Worm (Caenorhabditis elegans): ENCODE results near the gene ckk-1.

ckk-1 gene

DNA sequence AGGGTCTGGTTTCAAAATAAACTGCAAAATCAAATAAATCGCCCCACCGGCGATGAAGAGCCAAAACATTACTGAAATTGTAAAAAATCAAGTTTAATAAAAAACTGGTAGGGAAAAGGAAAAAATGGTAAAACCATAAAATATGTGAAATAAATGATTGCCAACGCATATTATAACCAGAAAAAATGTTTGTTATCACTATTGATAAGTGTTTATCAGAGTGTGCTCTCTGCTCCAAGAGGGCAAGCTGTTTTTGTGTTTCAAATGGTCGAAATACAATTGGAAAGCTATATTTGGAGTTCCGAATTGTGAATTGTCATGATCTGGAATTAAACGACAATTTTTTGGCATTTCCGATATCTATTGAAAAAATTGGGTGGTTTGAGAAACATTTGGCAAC is 25.0 kb upstream of the ckk-1 start, which contains the start of gene C05D2.8:
Gene C05D2.8, minus strand, starts transcription at position 71 of the 400 bp plus-strand sequence.
- no peak for TF ChIP-seq cog-1 (tag; optimal IDR thresholded peaks at IDR 0.05)
- no peak for TF ChIP-seq ztf-23 (GFP tag; IDR thresholded peaks at IDR 0.05)
- no peak for TF ChIP-seq ref-1 (GFP tag; conservative IDR thresholded peaks at IDR 0.05)
- no peak for TF ChIP-seq klf-2 (GFP tag; conservative IDR thresholded peaks at IDR 0.05)
- TF ChIP-seq flt-1 (GFP tag; IDR thresholded peaks at IDR 0.05) = no peak
- no peak for TF ChIP-seq tab-1 (GFP tag; IDR thresholded peaks at IDR 0.05)
- no peak for TF ChIP-seq T22C8.4 (GFP tag; IDR thresholded peaks at IDR 0.05)
- no peak for TF ChIP-seq med-1 (GFP tag; optimal IDR thresholded peaks at IDR 0.05; ENCODE audit: insufficient read depth)
- TF ChIP-seq ztf-29 (GFP tag; IDR thresholded peaks at IDR 0.05) = no peak

DNA sequence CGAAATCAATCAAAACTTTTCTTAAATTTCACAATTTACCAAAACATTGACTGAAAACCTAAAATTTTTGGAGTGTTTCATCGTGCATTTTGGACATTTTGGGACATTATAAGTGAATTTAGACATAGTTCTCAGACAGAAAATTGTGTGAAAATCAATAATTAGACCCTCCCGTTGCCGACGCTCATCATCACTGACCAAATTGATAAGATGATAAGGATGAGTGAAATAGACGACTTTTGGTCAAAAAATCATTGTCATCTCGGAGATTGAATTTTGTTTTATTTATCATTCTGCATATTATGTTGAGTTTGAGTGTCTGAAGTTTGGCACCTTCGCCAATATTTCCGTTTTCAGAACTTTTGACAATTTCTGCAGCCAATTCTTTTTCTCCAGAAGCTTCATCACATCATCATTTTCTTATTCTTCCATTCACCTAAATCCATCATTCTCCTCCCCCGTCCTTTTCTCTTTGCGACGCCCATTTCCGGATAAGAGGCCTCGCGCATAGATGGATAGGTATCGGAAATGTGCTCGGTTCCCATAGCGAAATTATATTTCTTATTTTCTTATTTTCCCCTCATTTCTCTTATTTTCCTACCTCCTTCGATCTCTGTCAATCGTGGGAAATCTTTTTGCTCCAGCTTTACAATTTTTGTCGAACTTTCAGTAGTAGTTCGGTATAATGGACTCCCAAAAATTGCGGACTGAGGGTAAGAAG is 23.5 kb upstream of the ckk-1 start, which contains the start of gene bas-1:
Gene bas-1, plus strand, starts transcription at position 671 of the 721 bp plus-strand sequence.
- TF ChIP-seq ztf-29 (GFP tag; IDR thresholded peaks at IDR 0.05) = no peak
- TF ChIP-seq med-1 (GFP tag; optimal IDR thresholded peaks at IDR 0.05; ENCODE audit: insufficient read depth) = no peak
- TF ChIP-seq ref-1 (GFP tag; conservative IDR thresholded peaks at IDR 0.05) = no peak

DNA sequence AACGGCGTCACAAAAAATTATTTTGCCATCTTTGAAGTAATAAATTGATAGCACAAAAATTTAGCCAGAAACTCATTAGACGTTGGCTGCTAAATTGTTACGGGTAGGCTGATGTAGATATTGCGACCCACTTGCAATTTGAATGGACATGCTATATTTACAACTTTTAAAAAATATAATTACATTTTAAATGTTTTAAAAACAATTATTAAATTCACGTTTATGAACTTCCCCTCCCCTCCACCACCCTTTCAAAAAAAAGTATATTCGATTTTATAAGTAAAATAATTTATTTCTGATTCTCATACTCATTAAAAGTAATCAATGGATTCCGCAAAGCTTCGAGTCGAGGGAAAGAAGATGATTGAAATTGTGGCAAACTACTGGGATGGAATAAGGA is 20.6 kb upstream of the ckk-1 start, which contains the start of gene basl-1:
Gene basl-1, plus strand, starts transcription at position 301 of the 400 bp plus-strand sequence.
- TF ChIP-seq ref-1 (GFP tag; conservative IDR thresholded peaks at IDR 0.05) = no peak
- no peak for TF ChIP-seq med-1 (GFP tag; optimal IDR thresholded peaks at IDR 0.05; ENCODE audit: insufficient read depth)
- no peak for TF ChIP-seq cog-1 (tag; optimal IDR thresholded peaks at IDR 0.05)
- no peak for TF ChIP-seq flt-1 (GFP tag; IDR thresholded peaks at IDR 0.05)
- no peak for TF ChIP-seq tab-1 (GFP tag; IDR thresholded peaks at IDR 0.05)
- TF ChIP-seq ztf-29 (GFP tag; IDR thresholded peaks at IDR 0.05) = no peak
- no peak for TF ChIP-seq T22C8.4 (GFP tag; IDR thresholded peaks at IDR 0.05)

DNA sequence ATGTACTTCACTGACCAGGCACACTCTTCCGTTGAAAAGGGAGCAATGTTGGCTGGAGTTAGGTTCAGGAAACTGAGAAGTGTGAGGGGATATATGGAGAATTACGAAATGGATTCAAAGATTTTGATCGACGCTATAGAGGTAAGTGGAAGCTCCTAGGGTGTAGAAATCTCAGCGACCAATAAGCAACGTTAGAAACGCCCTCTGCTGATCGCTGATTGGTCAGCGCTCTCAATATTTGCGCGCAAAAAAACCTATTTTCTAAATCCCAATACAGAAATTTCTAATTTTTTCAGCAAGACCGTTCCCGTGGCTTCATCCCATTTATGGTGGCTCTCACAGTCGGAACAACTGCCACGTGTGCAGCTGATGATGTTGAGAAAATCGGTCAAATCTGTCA is 19.6 kb upstream of the ckk-1 start:
- TF ChIP-seq T22C8.4 (GFP tag; IDR thresholded peaks at IDR 0.05) = no peak
- no peak for TF ChIP-seq ref-1 (GFP tag; conservative IDR thresholded peaks at IDR 0.05)
- TF ChIP-seq cog-1 (tag; optimal IDR thresholded peaks at IDR 0.05) = no peak
- TF ChIP-seq flt-1 (GFP tag; IDR thresholded peaks at IDR 0.05) = no peak
- no peak for TF ChIP-seq ztf-23 (GFP tag; IDR thresholded peaks at IDR 0.05)
- TF ChIP-seq klf-2 (GFP tag; conservative IDR thresholded peaks at IDR 0.05) = no peak
- no peak for TF ChIP-seq ztf-29 (GFP tag; IDR thresholded peaks at IDR 0.05)
- TF ChIP-seq tab-1 (GFP tag; IDR thresholded peaks at IDR 0.05) = no peak

DNA sequence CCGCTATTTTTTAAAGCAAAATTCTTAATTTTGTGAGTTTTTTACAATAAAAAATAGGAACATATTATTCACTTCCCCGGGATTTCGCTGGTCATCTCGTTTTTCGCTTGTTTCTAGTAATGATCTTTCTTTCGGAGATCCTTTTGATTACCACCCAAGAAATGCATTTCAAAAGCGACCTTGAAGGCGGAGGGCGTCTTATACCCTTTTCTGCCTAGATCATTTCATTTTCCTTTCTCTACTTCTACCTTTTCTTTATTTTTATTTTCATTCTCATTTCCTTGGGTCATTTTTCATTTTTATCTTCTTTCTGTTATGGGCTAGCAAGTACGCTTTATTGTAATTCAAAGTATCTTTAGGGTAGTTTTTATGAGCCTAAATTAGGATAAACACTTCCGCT is 15.1 kb upstream of the ckk-1 start:
- no peak for TF ChIP-seq med-1 (GFP tag; optimal IDR thresholded peaks at IDR 0.05; ENCODE audit: insufficient read depth)
- TF ChIP-seq ref-1 (GFP tag; conservative IDR thresholded peaks at IDR 0.05) = no peak
- no peak for TF ChIP-seq ztf-29 (GFP tag; IDR thresholded peaks at IDR 0.05)
- no peak for TF ChIP-seq tab-1 (GFP tag; IDR thresholded peaks at IDR 0.05)
- no peak for TF ChIP-seq cog-1 (tag; optimal IDR thresholded peaks at IDR 0.05)
- no peak for TF ChIP-seq flt-1 (GFP tag; IDR thresholded peaks at IDR 0.05)
- TF ChIP-seq ztf-23 (GFP tag; IDR thresholded peaks at IDR 0.05) = no peak
- TF ChIP-seq klf-2 (GFP tag; conservative IDR thresholded peaks at IDR 0.05) = no peak
- TF ChIP-seq T22C8.4 (GFP tag; IDR thresholded peaks at IDR 0.05) = no peak

DNA sequence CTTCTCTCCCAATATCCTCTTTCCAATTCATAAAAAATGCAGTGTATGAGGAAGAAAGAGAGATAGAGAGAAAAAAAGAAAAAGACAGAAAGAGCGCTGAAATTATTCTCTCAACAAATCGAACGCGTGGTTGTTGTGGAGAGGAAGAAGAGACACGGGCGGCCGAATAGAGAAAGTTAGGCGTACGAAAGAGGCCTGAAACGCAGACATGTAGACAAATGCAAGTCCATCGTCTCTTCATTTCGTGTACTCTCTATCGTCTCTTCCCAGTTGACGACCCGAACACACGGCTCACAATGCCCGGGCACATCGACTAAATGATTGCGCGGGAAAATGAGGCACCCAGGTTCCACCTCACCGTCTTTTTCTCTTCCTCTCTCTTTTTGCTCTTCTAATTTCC is 14.0 kb upstream of the ckk-1 start:
- TF ChIP-seq cog-1 (tag; optimal IDR thresholded peaks at IDR 0.05) (peak; percentile 53), med-1 (GFP tag; optimal IDR thresholded peaks at IDR 0.05; ENCODE audit: insufficient read depth) (no peak), ztf-23 (GFP tag; IDR thresholded peaks at IDR 0.05) (no peak), tab-1 (GFP tag; IDR thresholded peaks at IDR 0.05) (no peak)

DNA sequence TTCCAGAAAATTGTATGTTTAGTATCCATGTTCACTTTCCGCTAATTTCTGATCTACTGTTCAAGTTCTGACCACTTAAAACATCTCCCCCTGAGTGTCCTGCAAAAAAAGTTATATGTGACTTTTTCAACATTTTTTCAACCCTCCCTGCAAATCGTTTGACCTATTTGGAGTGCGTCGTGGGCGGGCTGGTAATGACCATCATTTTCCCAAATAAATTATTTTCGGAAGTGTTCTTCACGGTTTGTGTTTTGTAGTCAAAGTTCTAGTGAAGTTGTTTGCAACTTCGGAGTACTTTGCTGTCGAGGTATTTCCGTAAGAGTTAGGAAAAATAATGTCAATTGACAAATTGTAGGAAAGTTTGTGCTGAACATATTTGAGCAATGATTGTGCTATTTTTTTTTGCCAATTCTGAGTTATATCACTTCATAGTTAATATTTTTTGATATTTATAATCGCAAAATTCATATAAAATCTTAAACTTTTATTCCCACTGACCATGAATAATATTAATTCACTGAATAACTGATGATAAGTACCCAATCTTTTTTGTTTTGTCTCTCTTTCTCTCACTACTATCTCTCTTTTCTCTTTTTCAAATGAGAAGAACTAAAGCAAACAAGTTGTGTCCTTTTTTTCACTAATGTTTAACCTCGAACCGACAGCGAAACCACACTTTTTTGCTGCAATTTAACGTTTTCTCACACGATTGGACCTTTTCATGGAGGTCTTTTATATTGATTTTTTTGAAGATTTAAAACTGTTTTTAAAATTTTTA is 12.9 kb upstream of the ckk-1 start:
- TF ChIP-seq flt-1 (GFP tag; IDR thresholded peaks at IDR 0.05) (no peak), ztf-23 (GFP tag; IDR thresholded peaks at IDR 0.05) (no peak), ref-1 (GFP tag; conservative IDR thresholded peaks at IDR 0.05) (no peak), klf-2 (GFP tag; conservative IDR thresholded peaks at IDR 0.05) (no peak), tab-1 (GFP tag; IDR thresholded peaks at IDR 0.05) (no peak), cog-1 (tag; optimal IDR thresholded peaks at IDR 0.05) (no peak), T22C8.4 (GFP tag; IDR thresholded peaks at IDR 0.05) (no peak), ztf-29 (GFP tag; IDR thresholded peaks at IDR 0.05) (no peak), med-1 (GFP tag; optimal IDR thresholded peaks at IDR 0.05; ENCODE audit: insufficient read depth) (no peak)

DNA sequence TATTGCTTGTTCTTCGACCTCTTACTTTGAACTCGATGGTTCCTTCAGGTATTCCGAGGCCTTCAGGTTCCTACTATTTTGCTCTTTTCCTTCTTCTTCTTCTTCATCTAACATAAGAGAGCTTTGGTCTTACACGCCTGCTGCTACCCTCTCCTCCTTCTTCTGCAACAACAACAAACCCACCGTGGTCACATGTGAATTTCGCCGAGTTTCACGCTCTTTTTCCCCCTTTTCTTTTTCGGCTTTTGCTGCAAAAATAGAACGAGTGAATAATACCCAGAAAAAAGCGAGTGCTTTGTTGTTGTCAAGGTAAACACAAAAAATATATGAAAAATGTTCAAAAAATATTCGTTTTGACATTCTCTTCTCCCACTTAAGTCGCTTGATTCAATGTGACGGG is 11.9 kb upstream of the ckk-1 start:
- no peak for TF ChIP-seq klf-2 (GFP tag; conservative IDR thresholded peaks at IDR 0.05)
- TF ChIP-seq ztf-23 (GFP tag; IDR thresholded peaks at IDR 0.05) = no peak
- no peak for TF ChIP-seq ref-1 (GFP tag; conservative IDR thresholded peaks at IDR 0.05)
- TF ChIP-seq med-1 (GFP tag; optimal IDR thresholded peaks at IDR 0.05; ENCODE audit: insufficient read depth) = no peak
- no peak for TF ChIP-seq flt-1 (GFP tag; IDR thresholded peaks at IDR 0.05)
- TF ChIP-seq tab-1 (GFP tag; IDR thresholded peaks at IDR 0.05) = no peak
- no peak for TF ChIP-seq ztf-29 (GFP tag; IDR thresholded peaks at IDR 0.05)
- TF ChIP-seq cog-1 (tag; optimal IDR thresholded peaks at IDR 0.05) = no peak
- no peak for TF ChIP-seq T22C8.4 (GFP tag; IDR thresholded peaks at IDR 0.05)

DNA sequence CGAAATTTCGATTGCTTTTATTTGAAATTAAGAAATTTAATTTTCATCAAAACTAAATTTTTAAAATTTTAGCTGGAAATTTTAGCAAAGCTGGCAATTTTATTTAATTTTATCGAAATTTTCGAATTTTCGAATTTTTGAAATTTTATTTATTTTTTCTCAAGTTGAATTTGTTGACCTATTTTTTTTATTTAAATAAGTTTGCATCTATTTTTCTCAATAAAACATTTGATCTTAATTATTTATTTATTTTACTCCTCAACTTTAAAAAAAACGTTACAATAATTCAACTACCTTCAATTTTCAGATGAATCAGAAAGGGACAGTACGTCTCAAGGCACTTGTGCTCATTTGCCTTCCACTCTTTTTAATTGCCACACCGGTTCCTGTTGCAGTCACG is 10.4 kb upstream of the ckk-1 start, which contains the start of gene daf-4:
Gene daf-4, plus strand, starts transcription at position 301 of the 400 bp plus-strand sequence.
- no peak for TF ChIP-seq flt-1 (GFP tag; IDR thresholded peaks at IDR 0.05)
- no peak for TF ChIP-seq med-1 (GFP tag; optimal IDR thresholded peaks at IDR 0.05; ENCODE audit: insufficient read depth)
- no peak for TF ChIP-seq klf-2 (GFP tag; conservative IDR thresholded peaks at IDR 0.05)
- TF ChIP-seq ztf-29 (GFP tag; IDR thresholded peaks at IDR 0.05) = no peak
- no peak for TF ChIP-seq ztf-23 (GFP tag; IDR thresholded peaks at IDR 0.05)
- TF ChIP-seq ref-1 (GFP tag; conservative IDR thresholded peaks at IDR 0.05) = no peak
- TF ChIP-seq cog-1 (tag; optimal IDR thresholded peaks at IDR 0.05) = no peak
- no peak for TF ChIP-seq tab-1 (GFP tag; IDR thresholded peaks at IDR 0.05)
- TF ChIP-seq T22C8.4 (GFP tag; IDR thresholded peaks at IDR 0.05) = no peak

All from whole organism, midembryonic.